Worm (Caenorhabditis elegans) whole organism, early embryonic: ENCODE measurements around the gene T19H12.15.

Source experiments
- F13C5.2 ChIP-seq: sonication (generic microtip); optimal IDR thresholded peaks from 2 replicates; lab custom pipeline; 2017; ENCODE audit warnings: mild to moderate bottlenecking, missing genetic modification characterization, inconsistent platforms, missing compliant biosample characterization
- aly-1 ChIP-seq: sonication (generic microtip); optimal IDR thresholded peaks from 2 replicates; lab custom pipeline; 2016; ENCODE audit warnings: missing genetic modification characterization, missing compliant biosample characterization
- ama-1 ChIP-seq: fragments of 150-350 bp; optimal IDR thresholded peaks from 2 replicates; lab custom pipeline; 2014
- ceh-13 ChIP-seq: fragments of 200-800 bp; sonication (Bioruptor generic); optimal IDR thresholded peaks from 2 replicates; lab custom pipeline; 2018; ENCODE audit warnings: mild to moderate bottlenecking, missing genetic modification characterization, missing compliant biosample characterization
- ceh-36 ChIP-seq: sonication (generic microtip); optimal IDR thresholded peaks from 2 replicates; lab custom pipeline; 2016; ENCODE audit warnings: missing genetic modification characterization, inconsistent platforms, missing compliant biosample characterization
- ets-7 ChIP-seq: sonication (generic microtip); optimal IDR thresholded peaks from 2 replicates; lab custom pipeline; 2016; ENCODE audit warnings: missing genotype, missing genetic modification characterization, missing compliant biosample characterization
- flt-1 ChIP-seq: fragments of 200-800 bp; sonication (Bioruptor generic); IDR thresholded peaks from 2 replicates; pipeline ENCODE4 v1.3.6; 2022; ENCODE audit warnings: missing genetic modification characterization, missing compliant biosample characterization
- hmbx-1 ChIP-seq: sonication (generic microtip); optimal IDR thresholded peaks from 2 replicates; lab custom pipeline; 2016; ENCODE audit warnings: mild to moderate bottlenecking, missing genetic modification characterization, missing compliant biosample characterization
- hnd-1 ChIP-seq: sonication (generic microtip); optimal IDR thresholded peaks from 2 replicates; lab custom pipeline; 2016; ENCODE audit warnings: missing genetic modification characterization, missing compliant biosample characterization
- pes-1 ChIP-seq: fragments of 200-800 bp; sonication (Bioruptor generic); IDR thresholded peaks from 2 replicates; pipeline ENCODE4 v1.3.6; 2022; ENCODE audit warnings: missing genetic modification reagents, missing genetic modification characterization, missing compliant biosample characterization
- scrt-1 ChIP-seq: fragments of 200-800 bp; sonication (Bioruptor generic); IDR thresholded peaks from 2 replicates; pipeline ENCODE4 v1.3.6; 2022; ENCODE audit warnings: missing genetic modification characterization, missing compliant biosample characterization
- sea-1 ChIP-seq: fragments of 200-800 bp; sonication (Bioruptor generic); conservative IDR thresholded peaks from 2 replicates; pipeline ENCODE4 v1.3.6; 2022; ENCODE audit warnings: missing genetic modification characterization, missing compliant biosample characterization
- tbx-11 ChIP-seq: fragments of 200-800 bp; sonication (Bioruptor generic); IDR thresholded peaks from 2 replicates; pipeline ENCODE4 v1.3.6; 2022; ENCODE audit warnings: missing genetic modification characterization, missing compliant biosample characterization
- tra-4 ChIP-seq: sonication (generic microtip); optimal IDR thresholded peaks from 2 replicates; lab custom pipeline; 2017; ENCODE audit warnings: missing genetic modification characterization, missing compliant biosample characterization

ce11 chrV:4901074-4901473, 21.9 kb upstream of the T19H12.15 start, which contains the start of gene ugt-67:
- TF ChIP-seq flt-1 (GFP tag; lab: Robert Waterston, UW), result no peak
- no peak for TF ChIP-seq aly-1 (tag; lab: Kevin White, UChicago)
- no peak for TF ChIP-seq ceh-36 (tag; lab: Kevin White, UChicago)
- TF ChIP-seq tbx-11 (GFP tag; lab: Robert Waterston, UW), result no peak
- no peak for TF ChIP-seq tra-4 (tag; lab: Kevin White, UChicago)
- no peak for TF ChIP-seq hnd-1 (tag; lab: Kevin White, UChicago)
- no peak for TF ChIP-seq ceh-13 (GFP tag; lab: Kevin White, UChicago)
- no peak for TF ChIP-seq pes-1 (GFP tag; lab: Robert Waterston, UW)
- no peak for TF ChIP-seq sea-1
- TF ChIP-seq ama-1 (lab: Kevin White, UChicago), result no peak
- TF ChIP-seq scrt-1, result no peak
- no peak for TF ChIP-seq hmbx-1
- TF ChIP-seq ets-7, result no peak
- no peak for TF ChIP-seq F13C5.2
